Worm (Caenorhabditis elegans): ENCODE measurements around the gene sup-1.
A peak's percentile ranks its signal among the peaks of the same experiment; 100 is the strongest.

The sup-1 gene

ce11 chrIII:11750817-11751216 is 13.4 kb upstream of the sup-1 start:
- TF ChIP-seq ama-1 (optimal IDR thresholded peaks at IDR 0.05) = no peak
- no peak for TF ChIP-seq B0310.2 (tag; optimal IDR thresholded peaks at IDR 0.05)
- no peak for TF ChIP-seq tbx-11 (GFP tag; IDR thresholded peaks at IDR 0.05)
- no peak for TF ChIP-seq ceh-13 (GFP tag; optimal IDR thresholded peaks at IDR 0.05)
- no peak for TF ChIP-seq hmbx-1 (tag; optimal IDR thresholded peaks at IDR 0.05)
- no peak for TF ChIP-seq ets-7 (tag; optimal IDR thresholded peaks at IDR 0.05)
- TF ChIP-seq ceh-36 (tag; optimal IDR thresholded peaks at IDR 0.05) = no peak
- no peak for TF ChIP-seq tbx-37 (GFP tag; conservative IDR thresholded peaks at IDR 0.05)
- no peak for TF ChIP-seq pes-1 (GFP tag; IDR thresholded peaks at IDR 0.05)

- TF ChIP-seq aly-1 (tag; optimal IDR thresholded peaks at IDR 0.05) = no peak
Measured at ce11 chrIII:11750232-11750631, 12.8 kb upstream of the sup-1 start.

DNA sequence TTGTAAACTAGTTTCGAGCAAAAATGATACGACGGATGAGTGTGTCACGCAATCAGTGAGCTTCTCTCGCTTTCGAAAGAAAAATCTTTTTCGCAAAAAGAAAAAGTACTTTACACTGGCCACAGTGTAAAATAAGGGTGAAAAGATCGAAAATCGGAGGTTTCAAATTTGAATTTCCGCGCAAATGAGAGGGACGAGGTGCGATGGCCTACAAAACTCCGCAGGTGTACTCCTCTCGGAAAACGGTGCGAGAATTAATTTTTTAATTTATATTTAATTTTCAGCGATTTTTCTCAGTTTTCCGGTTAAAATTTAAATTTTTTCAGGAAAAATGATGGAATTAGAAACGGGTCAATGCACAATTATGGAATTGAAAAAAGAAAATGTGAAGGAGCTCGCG is 9.3 kb upstream of the sup-1 start, which contains the start of gene mrt-2:
TSS of gene mrt-2 (plus strand) at position 49 of the 400 bp plus-strand sequence.
- TF ChIP-seq hnd-1 (tag; optimal IDR thresholded peaks at IDR 0.05) = peak; percentile 1
- TF ChIP-seq pes-1 (GFP tag; IDR thresholded peaks at IDR 0.05) = peak; percentile 59; the same call in 1 of the 2 replicates
- TF ChIP-seq flt-1 (GFP tag; IDR thresholded peaks at IDR 0.05) = no peak
- TF ChIP-seq B0310.2 (tag; optimal IDR thresholded peaks at IDR 0.05) = no peak
- peak; percentile 86 for TF ChIP-seq tbx-37 (GFP tag; conservative IDR thresholded peaks at IDR 0.05)

DNA sequence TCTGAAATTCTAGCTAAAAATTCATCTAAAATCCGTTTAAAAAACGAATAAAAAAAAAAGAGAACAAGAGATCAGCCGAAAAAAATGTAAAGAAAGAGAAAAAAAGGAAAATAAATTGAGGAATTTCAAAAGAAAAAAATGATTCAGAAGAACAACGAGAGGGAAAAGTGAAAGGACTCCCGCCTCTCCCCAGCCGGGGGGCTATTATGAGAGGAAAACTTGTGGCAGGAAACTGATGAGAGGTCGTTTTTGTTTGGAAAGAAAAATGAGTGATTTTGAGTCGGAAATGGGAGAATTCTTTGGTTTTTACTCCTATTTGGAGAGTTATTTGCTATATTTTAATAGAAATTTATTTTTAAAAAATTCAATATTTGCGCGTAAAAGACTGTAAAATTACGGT is 4.8 kb upstream of the sup-1 start:
- TF ChIP-seq B0310.2 (tag; optimal IDR thresholded peaks at IDR 0.05) = no peak

DNA sequence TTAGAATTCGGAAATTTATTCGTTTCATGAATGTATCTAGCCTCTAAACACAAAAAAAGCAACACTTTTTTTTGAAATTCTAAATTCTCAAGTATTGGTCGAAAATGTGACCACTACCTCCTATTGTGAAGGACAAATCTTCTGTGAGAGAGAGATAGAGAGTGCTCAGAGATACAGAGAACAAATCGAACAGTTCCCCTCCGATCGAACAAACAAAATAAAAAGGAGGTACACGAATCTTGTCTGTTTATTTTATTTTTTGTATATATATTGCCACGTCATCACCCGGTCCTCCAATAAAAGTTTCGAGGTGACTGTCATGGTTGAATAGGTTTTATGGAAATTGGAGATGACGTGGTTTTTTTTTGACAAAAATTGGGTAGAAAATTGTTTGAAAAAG is 3.4 kb upstream of the sup-1 start:
- TF ChIP-seq ets-7 (tag; optimal IDR thresholded peaks at IDR 0.05) (no peak), tbx-37 (GFP tag; conservative IDR thresholded peaks at IDR 0.05) (no peak), ceh-36 (tag; optimal IDR thresholded peaks at IDR 0.05) (no peak), tra-4 (tag; optimal IDR thresholded peaks at IDR 0.05) (no peak), F13C5.2 (tag; optimal IDR thresholded peaks at IDR 0.05) (no peak), flt-1 (GFP tag; IDR thresholded peaks at IDR 0.05) (no peak), aly-1 (tag; optimal IDR thresholded peaks at IDR 0.05) (no peak), scrt-1 (GFP tag; IDR thresholded peaks at IDR 0.05) (no peak), ama-1 (optimal IDR thresholded peaks at IDR 0.05) (no peak), pes-1 (GFP tag; IDR thresholded peaks at IDR 0.05) (no peak), ceh-13 (GFP tag; optimal IDR thresholded peaks at IDR 0.05) (no peak), hmbx-1 (tag; optimal IDR thresholded peaks at IDR 0.05) (no peak), hnd-1 (tag; optimal IDR thresholded peaks at IDR 0.05) (no peak), tbx-11 (GFP tag; IDR thresholded peaks at IDR 0.05) (no peak), sea-1 (GFP tag; conservative IDR thresholded peaks at IDR 0.05) (no peak), B0310.2 (tag; optimal IDR thresholded peaks at IDR 0.05) (no peak), hmg-4 (GFP tag; optimal IDR thresholded peaks at IDR 0.05) (no peak)

DNA sequence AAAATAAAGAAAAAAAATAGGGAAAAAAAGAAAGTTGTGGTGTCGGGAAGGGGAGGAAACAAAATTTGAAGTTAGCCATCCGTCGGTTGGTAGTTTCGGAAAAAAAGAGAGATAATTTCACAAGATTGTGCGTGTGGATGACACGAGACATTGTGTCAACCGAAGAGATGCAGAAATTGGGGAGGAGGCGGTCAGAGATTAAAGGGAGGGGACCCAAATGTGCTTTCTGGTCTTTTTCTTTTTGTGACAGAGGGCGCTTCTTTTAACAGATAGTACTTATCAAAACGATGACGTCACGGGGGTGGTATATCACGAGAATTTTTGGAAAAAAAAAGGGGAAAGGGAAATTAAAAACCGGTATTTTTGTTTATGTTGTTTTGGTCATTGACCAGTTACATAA is 1.1 kb upstream of the sup-1 start:
- no peak for TF ChIP-seq tbx-37 (GFP tag; conservative IDR thresholded peaks at IDR 0.05)
- no peak for TF ChIP-seq B0310.2 (tag; optimal IDR thresholded peaks at IDR 0.05)
- no peak for TF ChIP-seq F13C5.2 (tag; optimal IDR thresholded peaks at IDR 0.05)
- no peak for TF ChIP-seq hmg-4 (GFP tag; optimal IDR thresholded peaks at IDR 0.05)
- no peak for TF ChIP-seq ceh-36 (tag; optimal IDR thresholded peaks at IDR 0.05)
- no peak for TF ChIP-seq sea-1 (GFP tag; conservative IDR thresholded peaks at IDR 0.05)
- TF ChIP-seq hnd-1 (tag; optimal IDR thresholded peaks at IDR 0.05) = no peak
- no peak for TF ChIP-seq ama-1 (optimal IDR thresholded peaks at IDR 0.05)
- TF ChIP-seq flt-1 (GFP tag; IDR thresholded peaks at IDR 0.05) = no peak
- TF ChIP-seq aly-1 (tag; optimal IDR thresholded peaks at IDR 0.05) = no peak
- TF ChIP-seq tra-4 (tag; optimal IDR thresholded peaks at IDR 0.05) = no peak
- no peak for TF ChIP-seq tbx-11 (GFP tag; IDR thresholded peaks at IDR 0.05)
- no peak for TF ChIP-seq pes-1 (GFP tag; IDR thresholded peaks at IDR 0.05)
- TF ChIP-seq scrt-1 (GFP tag; IDR thresholded peaks at IDR 0.05) = no peak
- TF ChIP-seq ets-7 (tag; optimal IDR thresholded peaks at IDR 0.05) = no peak
- no peak for TF ChIP-seq hmbx-1 (tag; optimal IDR thresholded peaks at IDR 0.05)
- no peak for TF ChIP-seq ceh-13 (GFP tag; optimal IDR thresholded peaks at IDR 0.05)

ce11 chrIII:11732943-11733342 is 4.5 kb downstream of the sup-1 start:
- no peak for TF ChIP-seq scrt-1 (GFP tag; IDR thresholded peaks at IDR 0.05)
- TF ChIP-seq pes-1 (GFP tag; IDR thresholded peaks at IDR 0.05) = no peak
- no peak for TF ChIP-seq sea-1 (GFP tag; conservative IDR thresholded peaks at IDR 0.05)
- TF ChIP-seq B0310.2 (tag; optimal IDR thresholded peaks at IDR 0.05) = no peak
- no peak for TF ChIP-seq tbx-37 (GFP tag; conservative IDR thresholded peaks at IDR 0.05)
- no peak for TF ChIP-seq tra-4 (tag; optimal IDR thresholded peaks at IDR 0.05)

DNA sequence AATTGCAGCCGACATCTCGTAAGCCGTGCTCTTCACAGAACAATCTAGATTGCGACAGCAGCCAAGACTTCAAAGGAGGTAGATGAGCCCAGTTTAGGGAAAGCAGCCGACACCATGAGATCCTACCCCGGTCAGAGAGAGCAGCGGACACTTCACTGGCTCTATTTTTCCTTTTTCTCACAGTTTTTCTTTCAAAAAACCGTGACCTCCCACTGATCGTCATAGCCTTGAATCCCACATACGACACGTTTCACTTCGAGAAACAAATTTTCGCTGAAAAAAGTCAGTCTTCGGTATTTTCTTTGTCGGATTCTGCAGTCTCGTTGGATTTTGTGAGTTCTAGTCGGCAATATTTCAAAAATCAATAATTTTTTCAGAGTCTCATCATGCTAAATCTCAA is 5.4 kb downstream of the sup-1 start, which contains the start of gene Y41C4A.21:
TSS of gene Y41C4A.21 (plus strand) at position 301 of the 400 bp plus-strand sequence.
- no peak for TF ChIP-seq ceh-36 (tag; optimal IDR thresholded peaks at IDR 0.05)

- TF ChIP-seq hmbx-1 (tag; optimal IDR thresholded peaks at IDR 0.05) (no peak), pes-1 (GFP tag; IDR thresholded peaks at IDR 0.05) (no peak), hmg-4 (GFP tag; optimal IDR thresholded peaks at IDR 0.05) (no peak), hnd-1 (tag; optimal IDR thresholded peaks at IDR 0.05) (no peak), sea-1 (GFP tag; conservative IDR thresholded peaks at IDR 0.05) (no peak), ceh-13 (GFP tag; optimal IDR thresholded peaks at IDR 0.05) (no peak), ets-7 (tag; optimal IDR thresholded peaks at IDR 0.05) (no peak), scrt-1 (GFP tag; IDR thresholded peaks at IDR 0.05) (no peak), tra-4 (tag; optimal IDR thresholded peaks at IDR 0.05) (no peak), tbx-11 (GFP tag; IDR thresholded peaks at IDR 0.05) (no peak), F13C5.2 (tag; optimal IDR thresholded peaks at IDR 0.05) (no peak), ceh-36 (tag; optimal IDR thresholded peaks at IDR 0.05) (no peak), flt-1 (GFP tag; IDR thresholded peaks at IDR 0.05) (no peak), B0310.2 (tag; optimal IDR thresholded peaks at IDR 0.05) (no peak), ama-1 (optimal IDR thresholded peaks at IDR 0.05) (no peak), aly-1 (tag; optimal IDR thresholded peaks at IDR 0.05) (no peak), tbx-37 (GFP tag; conservative IDR thresholded peaks at IDR 0.05) (no peak)
Measured at ce11 chrIII:11731491-11731890, 5.9 kb downstream of the sup-1 start.
